Worm (Caenorhabditis elegans) whole organism, midembryonic: Measurements from ENCODE around the gene ztf-28.

Experiments
- T22C8.4 ChIP-seq: fragments of 200-800 bp; sonication (Bioruptor generic); IDR thresholded peaks from 2 replicates; pipeline ENCODE4 v1.3.6; 2022; ENCODE audit warnings: missing genetic modification characterization, missing compliant biosample characterization
- cog-1 ChIP-seq: sonication (generic microtip); optimal IDR thresholded peaks from 2 replicates; lab custom pipeline; 2016; ENCODE audit warnings: missing genetic modification characterization, missing compliant biosample characterization
- flt-1 ChIP-seq: fragments of 200-800 bp; sonication (Bioruptor generic); IDR thresholded peaks from 2 replicates; pipeline ENCODE4 v1.3.6; 2022; ENCODE audit warnings: missing genetic modification characterization, missing compliant biosample characterization
- med-1 ChIP-seq: sonication (generic microtip); optimal IDR thresholded peaks from 2 replicates; lab custom pipeline; 2017; ENCODE audit warnings: missing genetic modification characterization, mild to moderate bottlenecking, missing compliant biosample characterization, antibody characterized with exemption, missing genetic modification reagents; ENCODE audit not compliant: insufficient read depth
- ref-1 ChIP-seq: fragments of 200-800 bp; sonication (Bioruptor generic); conservative IDR thresholded peaks from 2 replicates; pipeline ENCODE4 v1.3.6; 2022; ENCODE audit warnings: missing genetic modification reagents, missing genetic modification characterization, missing compliant biosample characterization
- ztf-23 ChIP-seq: fragments of 200-800 bp; sonication (Bioruptor generic); IDR thresholded peaks from 2 replicates; pipeline ENCODE4 v1.3.6; 2022; ENCODE audit warnings: missing genetic modification reagents, missing genetic modification characterization, missing compliant biosample characterization
- ztf-29 ChIP-seq: fragments of 200-800 bp; sonication (Bioruptor generic); IDR thresholded peaks from 2 replicates; pipeline ENCODE4 v1.3.6; 2022; ENCODE audit warnings: missing genetic modification reagents, missing genetic modification characterization, missing compliant biosample characterization

ce11 chrV:2103118-2103517 lies 12.6 kb downstream of the ztf-28 start, which contains the start of gene F36F12.1:
- TF ChIP-seq ztf-29 (no peak), flt-1 (GFP tag; lab: Robert Waterston, UW) (no peak), cog-1 (no peak), ref-1 (GFP tag; lab: Robert Waterston, UW) (no peak), med-1 (GFP tag; lab: Kevin White, UChicago) (no peak), T22C8.4 (GFP tag; lab: Robert Waterston, UW) (no peak), ztf-23 (GFP tag; lab: Robert Waterston, UW) (no peak)
